Fruit fly (Drosophila melanogaster) whole organism, embryonic: ENCODE results near the gene Rab6.
A peak's percentile ranks its signal among the peaks of the same experiment; 100 is the strongest.

ENCODE experiments used
- CG10267 ChIP-seq: fragments of 200-800 bp; sonication (Bioruptor generic); optimal IDR thresholded peaks from 2 replicates; lab custom pipeline; 2018; ENCODE audit warnings: missing biosample characterization, mild to moderate bottlenecking, missing genetic modification characterization, moderate library complexity
- CG11093 ChIP-seq: fragments of 200-800 bp; sonication (Bioruptor generic); IDR thresholded peaks from 3 replicates; pipeline ENCODE4 v1.3.6; 2022; ENCODE audit warnings: missing biosample characterization, missing genetic modification characterization
- CG12071 ChIP-seq: fragments of 200-800 bp; sonication (Bioruptor generic); optimal IDR thresholded peaks from 3 replicates; lab custom pipeline; 2018; ENCODE audit warnings: missing biosample characterization, mild to moderate bottlenecking, missing genetic modification characterization
- CG12942 ChIP-seq: fragments of 200-800 bp; sonication (Bioruptor generic); optimal IDR thresholded peaks from 3 replicates; lab custom pipeline; 2016; ENCODE audit warnings: missing biosample characterization, missing genetic modification characterization
- CG14050 ChIP-seq: fragments of 200-800 bp; sonication (Bioruptor generic); IDR thresholded peaks from 3 replicates; pipeline ENCODE4 v1.3.6; 2022; ENCODE audit warnings: missing biosample characterization, missing genetic modification characterization
- CG14710 ChIP-seq: fragments of 200-800 bp; sonication (Bioruptor generic); optimal IDR thresholded peaks from 3 replicates; lab custom pipeline; 2019; ENCODE audit warnings: missing biosample characterization, mild to moderate bottlenecking, missing genetic modification characterization, moderate library complexity
- CG14965 ChIP-seq: fragments of 200-800 bp; sonication (Bioruptor generic); optimal IDR thresholded peaks from 2 replicates; lab custom pipeline; 2016; ENCODE audit warnings: missing biosample characterization, missing genetic modification characterization, borderline replicate concordance
- CG15479 ChIP-seq: fragments of 200-800 bp; sonication (Bioruptor generic); optimal IDR thresholded peaks from 3 replicates; lab custom pipeline; 2019; ENCODE audit warnings: missing biosample characterization, mild to moderate bottlenecking, missing genetic modification characterization, moderate library complexity
- CG15601 ChIP-seq: fragments of 200-800 bp; sonication (Bioruptor generic); optimal IDR thresholded peaks from 3 replicates; lab custom pipeline; 2019; ENCODE audit warnings: missing biosample characterization, mild to moderate bottlenecking, missing genetic modification characterization, moderate library complexity
- CG1602 ChIP-seq: fragments of 200-800 bp; sonication (Bioruptor generic); optimal IDR thresholded peaks from 3 replicates; lab custom pipeline; 2016; ENCODE audit warnings: missing biosample characterization, missing genetic modification characterization
- CG16813 ChIP-seq: fragments of 200-800 bp; sonication (Bioruptor generic); IDR thresholded peaks from 3 replicates; pipeline ENCODE4 v1.3.6; 2022; ENCODE audit warnings: missing biosample characterization, missing genetic modification characterization; ENCODE audit not compliant: partially characterized antibody
- CG1792 ChIP-seq: fragments of 200-800 bp; sonication (Bioruptor generic); optimal IDR thresholded peaks from 2 replicates; lab custom pipeline; 2016; ENCODE audit warnings: missing biosample characterization, missing genetic modification characterization
- CG2116 ChIP-seq: fragments of 200-800 bp; sonication (Bioruptor generic); optimal IDR thresholded peaks from 3 replicates; lab custom pipeline; 2018; ENCODE audit warnings: missing biosample characterization, mild to moderate bottlenecking, missing genetic modification characterization
- CG3726 ChIP-seq: fragments of 200-800 bp; sonication (Bioruptor generic); IDR thresholded peaks from 3 replicates; pipeline ENCODE4, ENCODE4 v1.3.6; 2022; ENCODE audit warnings: missing biosample characterization, missing genetic modification characterization
- CG6683 ChIP-seq: fragments of 200-800 bp; sonication (Bioruptor generic); optimal IDR thresholded peaks from 2 replicates; lab custom pipeline; 2017; ENCODE audit warnings: missing biosample characterization, mild to moderate bottlenecking, missing genetic modification characterization, missing genetic modification reagents
- CG6765 ChIP-seq: fragments of 200-800 bp; sonication (Bioruptor generic); optimal IDR thresholded peaks from 3 replicates; lab custom pipeline; 2017; ENCODE audit warnings: missing biosample characterization, mild to moderate bottlenecking, missing genetic modification characterization
- CG6791 ChIP-seq: fragments of 200-800 bp; sonication (Bioruptor generic); IDR thresholded peaks from 3 replicates; pipeline ENCODE4 v1.3.6; 2022; ENCODE audit warnings: missing biosample characterization, missing genetic modification characterization; ENCODE audit not compliant: partially characterized antibody
- CG6813 ChIP-seq: fragments of 200-800 bp; sonication (Bioruptor generic); optimal IDR thresholded peaks from 2 replicates; lab custom pipeline; 2017; ENCODE audit warnings: missing biosample characterization, missing genetic modification characterization, mild to moderate bottlenecking, moderate library complexity, missing genetic modification reagents
- CHES-1-like ChIP-seq: fragments of 200-800 bp; sonication (Bioruptor generic); optimal IDR thresholded peaks from 2 replicates; lab custom pipeline; 2016; ENCODE audit warnings: missing biosample characterization, missing genetic modification characterization
- D19A ChIP-seq: fragments of 200-800 bp; optimal IDR thresholded peaks from 3 replicates; lab custom pipeline; 2019; ENCODE audit warnings: missing biosample characterization, mild to moderate bottlenecking, missing genetic modification characterization, moderate library complexity
- Fer2 ChIP-seq: fragments of 200-800 bp; sonication (Bioruptor generic); optimal IDR thresholded peaks from 2 replicates; lab custom pipeline; 2018; ENCODE audit warnings: missing biosample characterization, mild to moderate bottlenecking, missing genetic modification characterization, moderate library complexity
- HHEX ChIP-seq: fragments of 200-800 bp; sonication (Bioruptor generic); optimal IDR thresholded peaks from 3 replicates; lab custom pipeline; 2017; ENCODE audit warnings: missing biosample characterization, mild to moderate bottlenecking, missing genetic modification characterization, missing genetic modification reagents
- HmgZ ChIP-seq: fragments of 200-800 bp; sonication (Bioruptor generic); optimal IDR thresholded peaks from 2 replicates; lab custom pipeline; 2018; ENCODE audit warnings: missing biosample characterization, mild to moderate bottlenecking, missing genetic modification characterization
- Hr51 ChIP-seq, 2 experiments: fragments of 200-800 bp; sonication (Bioruptor generic); optimal IDR thresholded peaks; 2 replicates in 1 of 2; 3 replicates in 1 of 2; lab custom pipeline; 2016 to 2018; ENCODE audit warnings: missing biosample characterization in 2 of 2, missing genetic modification characterization in 2 of 2, mild to moderate bottlenecking in 1 of 2, moderate library complexity in 1 of 2
- Mad ChIP-seq: fragments of 200-800 bp; sonication (Bioruptor generic); optimal IDR thresholded peaks from 2 replicates; lab custom pipeline; 2016; ENCODE audit warnings: missing biosample characterization, missing genetic modification characterization
- Med ChIP-seq: fragments of 200-800 bp; sonication (Bioruptor generic); peaks from one replicate; lab custom pipeline; 2016; ENCODE audit warnings: missing biosample characterization, missing genetic modification characterization, mild to moderate bottlenecking, inconsistent platforms, moderate library complexity
- NC2α ChIP-seq: fragments of 200-800 bp; sonication (Bioruptor generic); optimal IDR thresholded peaks from 2 replicates; lab custom pipeline; 2016; ENCODE audit warnings: missing biosample characterization, missing genetic modification characterization
- Nf-YA ChIP-seq: fragments of 200-800 bp; sonication (Bioruptor generic); IDR thresholded peaks from 2 replicates; pipeline ENCODE4 v1.3.6; 2022; ENCODE audit warnings: missing biosample characterization, missing genetic modification characterization
- Nf-YC ChIP-seq: fragments of 200-800 bp; optimal IDR thresholded peaks from 3 replicates; lab custom pipeline; 2019; ENCODE audit warnings: missing biosample characterization, mild to moderate bottlenecking, missing genetic modification characterization, moderate library complexity
- NfI ChIP-seq: fragments of 200-800 bp; sonication (Bioruptor generic); optimal IDR thresholded peaks from 3 replicates; lab custom pipeline; 2018; ENCODE audit warnings: missing biosample characterization, mild to moderate bottlenecking, missing genetic modification characterization, moderate library complexity
- Sox102F ChIP-seq: fragments of 200-800 bp; sonication (Bioruptor generic); optimal IDR thresholded peaks from 2 replicates; lab custom pipeline; 2018; ENCODE audit warnings: missing biosample characterization, mild to moderate bottlenecking, missing genetic modification characterization, moderate library complexity
- Stat92E ChIP-seq, 3 experiments: fragments of >200 bp in 2 of 3; fragments of 200-800 bp in 1 of 3; sonication (Bioruptor generic) in 1 of 3; optimal IDR thresholded peaks; 2 replicates each; lab custom pipeline; 2017 to 2019; ENCODE audit warnings: missing biosample characterization in 3 of 3, missing genetic modification characterization in 3 of 3, mild to moderate bottlenecking in 1 of 3, moderate library complexity in 1 of 3
- ato ChIP-seq: fragments of 200-800 bp; sonication (Bioruptor generic); IDR thresholded peaks from 2 replicates; pipeline ENCODE4 v1.3.6; 2022; ENCODE audit warnings: missing biosample characterization, missing genetic modification characterization; ENCODE audit not compliant: partially characterized antibody
- crc ChIP-seq: fragments of 200-800 bp; sonication (Bioruptor generic); optimal IDR thresholded peaks from 2 replicates; lab custom pipeline; 2016; ENCODE audit warnings: missing biosample characterization, missing genetic modification characterization
- croc ChIP-seq: fragments of 200-800 bp; sonication (Bioruptor generic); conservative IDR thresholded peaks from 3 replicates; pipeline ENCODE4 v1.3.6; 2022; ENCODE audit warnings: missing biosample characterization, missing genetic modification characterization
- crol ChIP-seq: fragments of 200-800 bp; sonication (Bioruptor generic); IDR thresholded peaks from 2 replicates; pipeline ENCODE4 v1.3.6; 2022; ENCODE audit warnings: missing biosample characterization, missing genetic modification characterization
- dan ChIP-seq: fragments of 200-800 bp; sonication (Bioruptor generic); IDR thresholded peaks from 2 replicates; pipeline ENCODE4 v1.3.6; 2022; ENCODE audit warnings: missing biosample characterization, missing genetic modification characterization
- dati ChIP-seq: fragments of 200-800 bp; sonication (Bioruptor generic); IDR thresholded peaks from 2 replicates; pipeline ENCODE4 v1.3.6; 2022; ENCODE audit warnings: missing biosample characterization, missing genetic modification characterization
- esg ChIP-seq: fragments of 200-800 bp; sonication (Bioruptor generic); conservative IDR thresholded peaks from 2 replicates; pipeline ENCODE4 v1.3.6; 2022; ENCODE audit warnings: missing biosample characterization, missing genetic modification characterization
- eyg ChIP-seq: fragments of 200-800 bp; sonication (Bioruptor generic); optimal IDR thresholded peaks from 3 replicates; lab custom pipeline; 2016; ENCODE audit warnings: missing biosample characterization, missing genetic modification characterization
- fd64A ChIP-seq: fragments of 200-800 bp; sonication (Bioruptor generic); optimal IDR thresholded peaks from 3 replicates; lab custom pipeline; 2018; ENCODE audit warnings: missing biosample characterization, mild to moderate bottlenecking, missing genetic modification characterization
- ind ChIP-seq: fragments of 200-800 bp; sonication (Bioruptor generic); optimal IDR thresholded peaks from 3 replicates; lab custom pipeline; 2016; ENCODE audit warnings: missing biosample characterization, missing genetic modification characterization
- inv ChIP-seq: fragments of 200-800 bp; sonication (Bioruptor generic); IDR thresholded peaks from 2 replicates; pipeline ENCODE4 v1.3.6; 2022; ENCODE audit warnings: missing biosample characterization, missing genetic modification characterization; ENCODE audit not compliant: partially characterized antibody
- ken ChIP-seq: fragments of 200-800 bp; sonication (Bioruptor generic); IDR thresholded peaks from 3 replicates; pipeline ENCODE4 v1.3.6; 2022; ENCODE audit warnings: missing biosample characterization, missing genetic modification characterization
- otp ChIP-seq: fragments of 200-800 bp; sonication (Bioruptor generic); IDR thresholded peaks from 3 replicates; pipeline ENCODE4, ENCODE4 v1.3.6; 2022; ENCODE audit warnings: missing biosample characterization, missing genetic modification characterization
- pnt ChIP-seq: fragments of 200-800 bp; sonication (Bioruptor generic); optimal IDR thresholded peaks from 3 replicates; lab custom pipeline; 2016; ENCODE audit warnings: missing biosample characterization, missing genetic modification characterization
- run ChIP-seq: fragments of 200-800 bp; sonication (Bioruptor generic); optimal IDR thresholded peaks from 3 replicates; lab custom pipeline; 2018; ENCODE audit warnings: missing biosample characterization, mild to moderate bottlenecking, missing genetic modification characterization
- schlank ChIP-seq: fragments of 200-800 bp; sonication (Bioruptor generic); optimal IDR thresholded peaks from 2 replicates; lab custom pipeline; 2018; ENCODE audit warnings: missing biosample characterization, mild to moderate bottlenecking, missing genetic modification characterization
- slbo ChIP-seq: fragments of 200-800 bp; sonication (Bioruptor generic); IDR thresholded peaks from 2 replicates; pipeline ENCODE4 v1.3.6; 2022; ENCODE audit warnings: missing biosample characterization, missing genetic modification characterization
- zen2 ChIP-seq: fragments of 200-800 bp; sonication (Bioruptor generic); IDR thresholded peaks from 3 replicates; pipeline ENCODE4 v1.3.6; 2022; ENCODE audit warnings: missing biosample characterization, missing genetic modification characterization; ENCODE audit not compliant: partially characterized antibody
- zf30C ChIP-seq: fragments of 200-800 bp; sonication (Bioruptor generic); optimal IDR thresholded peaks from 3 replicates; lab custom pipeline; 2018; ENCODE audit warnings: missing biosample characterization, mild to moderate bottlenecking, missing genetic modification characterization

The Rab6 gene

DNA sequence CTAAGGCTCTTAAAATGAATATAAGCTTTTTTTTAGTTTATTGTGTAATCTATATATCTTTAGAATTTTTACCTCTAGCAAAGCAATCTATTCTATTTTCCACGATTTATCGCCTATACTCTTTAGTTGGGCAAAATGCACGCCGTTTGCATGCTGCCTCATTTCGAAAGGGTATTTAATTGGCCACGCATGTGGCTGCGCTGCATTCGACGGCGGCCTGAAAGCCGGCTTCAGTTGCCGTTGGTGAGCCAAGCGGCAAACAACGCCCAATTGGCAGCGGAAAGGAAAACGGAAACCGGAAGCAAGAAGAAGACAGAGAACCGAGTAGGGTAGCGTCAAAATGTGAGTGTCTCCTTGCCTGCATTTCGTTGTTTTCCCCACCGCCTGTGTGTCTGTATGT lies 33.1 kb downstream of the Rab6 start, which contains the start of gene CG14947 (continued):
- TF ChIP-seq CG14050 (GFP tag; lab: Robert Waterston, UW) (no peak), CG1792 (GFP tag; lab: Kevin White, UChicago) (no peak), CG6765 (GFP tag; lab: Kevin White, UChicago) (no peak), croc (GFP tag; lab: Robert Waterston, UW) (no peak), ind (GFP tag; lab: Kevin White, UChicago) (no peak), CG2116 (GFP tag; lab: Kevin White, UChicago) (no peak), CG12071 (GFP tag; lab: Kevin White, UChicago) (no peak), dati (GFP tag; lab: Robert Waterston, UW) (no peak), Mad (no peak), HmgZ (tag; lab: Kevin White, UChicago) (no peak), Sox102F (GFP tag; lab: Kevin White, UChicago) (peak; percentile 20), D19A (tag; lab: Kevin White, UChicago) (peak; percentile 88), Nf-YA (GFP tag; lab: Robert Waterston, UW) (0 out of 2 replicates have a peak, but pooled peaks have one; percentile 25), zen2 (GFP tag; lab: Robert Waterston, UW) (no peak), CG12942 (GFP tag; lab: Kevin White, UChicago) (no peak), HHEX (GFP tag; lab: Kevin White, UChicago) (no peak), run (no peak), CG10267 (no peak), crol (GFP tag; lab: Robert Waterston, UW) (peak; percentile 18; the same call in 1 of the 2 replicates), Stat92E (GFP tag; optimal IDR thresholded peaks at IDR 0.05; lab: Kevin White, UChicago) (no peak), CG1602 (no peak), otp (GFP tag; lab: Robert Waterston, UW) (no peak), Fer2 (tag; lab: Kevin White, UChicago) (no peak), CG16813 (no peak), CG15601 (no peak), CHES-1-like (GFP tag; lab: Kevin White, UChicago) (no peak), esg (GFP tag; lab: Robert Waterston, UW) (no peak), CG14965 (GFP tag; lab: Kevin White, UChicago) (no peak), slbo (no peak), CG11093 (GFP tag; lab: Robert Waterston, UW) (no peak), CG6683 (no peak), CG15479 (GFP tag; lab: Kevin White, UChicago) (peak; percentile 39), NfI (no peak), Nf-YC (no peak), CG6791 (GFP tag; lab: Robert Waterston, UW) (no peak), Med (peak; percentile 72), inv (GFP tag; lab: Robert Waterston, UW) (no peak), CG14710 (tag; lab: Kevin White, UChicago) (no peak), pnt (GFP tag; lab: Kevin White, UChicago) (no peak), NC2α (GFP tag; lab: Kevin White, UChicago) (no peak), schlank (tag; lab: Kevin White, UChicago) (no peak), crc (GFP tag; lab: Kevin White, UChicago) (no peak), eyg (GFP tag; lab: Kevin White, UChicago) (no peak), ken (GFP tag; lab: Robert Waterston, UW) (no peak), dan (GFP tag; lab: Robert Waterston, UW) (no peak), CG6813 (GFP tag; lab: Kevin White, UChicago) (peak; percentile 30), zf30C (no peak), CG3726 (GFP tag; lab: Robert Waterston, UW) (no peak), Hr51 (GFP tag; optimal IDR thresholded peaks at IDR 0.05; lab: Kevin White, UChicago) (no peak), fd64A (peak; percentile 19), ato (GFP tag; lab: Robert Waterston, UW) (no peak)
